Fruit fly (Drosophila melanogaster) whole organism, pupa: ENCODE data around the gene Mondo.

ENCODE experiments used
- CG13204 ChIP-seq: fragments of 200-800 bp; sonication (Bioruptor generic); optimal IDR thresholded peaks from 2 replicates; lab custom pipeline; 2018; ENCODE audit warnings: missing biosample characterization, mild to moderate bottlenecking, missing genetic modification characterization, moderate library complexity
- CG14655 ChIP-seq: fragments of 200-800 bp; sonication (Bioruptor generic); optimal IDR thresholded peaks from 3 replicates; lab custom pipeline; 2017; ENCODE audit warnings: mild to moderate bottlenecking, missing biosample characterization, missing genetic modification reagents, missing genetic modification characterization
- CG15710 ChIP-seq: fragments of 200-800 bp; sonication (Bioruptor generic); optimal IDR thresholded peaks from 2 replicates; lab custom pipeline; 2018; ENCODE audit warnings: missing biosample characterization, mild to moderate bottlenecking, missing genetic modification characterization, moderate library complexity
- CG32121 ChIP-seq: fragments of 200-800 bp; sonication (Bioruptor generic); IDR thresholded peaks from 2 replicates; pipeline ENCODE4 v1.3.6; 2022; ENCODE audit warnings: missing biosample characterization, missing genetic modification characterization
- CG4496 ChIP-seq: fragments of 200-800 bp; sonication (Bioruptor generic); IDR thresholded peaks from 3 replicates; pipeline ENCODE4 v1.3.6; 2022; ENCODE audit warnings: missing biosample characterization, missing genetic modification characterization
- CG9948 ChIP-seq: fragments of 200-800 bp; sonication (Bioruptor generic); optimal IDR thresholded peaks from 2 replicates; lab custom pipeline; 2018; ENCODE audit warnings: missing biosample characterization, mild to moderate bottlenecking, missing genetic modification characterization, moderate library complexity
- D1 ChIP-seq: fragments of 200-800 bp; sonication (Bioruptor generic); optimal IDR thresholded peaks from 2 replicates; lab custom pipeline; 2018; ENCODE audit warnings: missing biosample characterization, mild to moderate bottlenecking, missing genetic modification characterization, moderate library complexity
- EcR ChIP-seq: fragments of 200-800 bp; sonication (Bioruptor generic); optimal IDR thresholded peaks from 3 replicates; lab custom pipeline; 2019; ENCODE audit warnings: missing biosample characterization, missing genetic modification characterization, mild to moderate bottlenecking, moderate library complexity, missing genetic modification reagents
- Ets98B ChIP-seq: fragments of 200-800 bp; sonication (Bioruptor generic); IDR thresholded peaks from 2 replicates; pipeline ENCODE4 v1.3.6; 2022; ENCODE audit warnings: missing biosample characterization, missing genetic modification characterization
- Snoo ChIP-seq: fragments of 200-800 bp; sonication (Bioruptor generic); optimal IDR thresholded peaks from 3 replicates; lab custom pipeline; 2017; ENCODE audit warnings: missing biosample characterization, mild to moderate bottlenecking, missing genetic modification characterization, inconsistent platforms
- rn ChIP-seq: fragments of 200-800 bp; sonication (Bioruptor generic); IDR thresholded peaks from 2 replicates; pipeline ENCODE4 v1.3.6; 2022; ENCODE audit warnings: missing biosample characterization, missing genetic modification characterization

dm6 chr2L:21245093-21245736 is 64.6 kb downstream of the Mondo start:
- TF ChIP-seq CG4496 (GFP tag; lab: Robert Waterston, UW) (0 out of 3 replicates have a peak, but pooled peaks have one; percentile 48), D1 (tag; lab: Kevin White, UChicago) (no peak), rn (GFP tag; lab: Robert Waterston, UW) (no peak), EcR (GFP tag; lab: Kevin White, UChicago) (peak; percentile 47), CG32121 (GFP tag; lab: Robert Waterston, UW) (0 out of 2 replicates have a peak, but pooled peaks have one; percentile 11), CG14655 (GFP tag; lab: Kevin White, UChicago) (no peak), CG9948 (tag; lab: Kevin White, UChicago) (no peak), CG15710 (no peak), Ets98B (0 out of 2 replicates have a peak, but pooled peaks have one; percentile 5), CG13204 (GFP tag; lab: Kevin White, UChicago) (no peak), Snoo (tag; lab: Kevin White, UChicago) (no peak)
